Worm (Caenorhabditis elegans) whole organism, L1 larva: ENCODE measurements around the gene figl-1.

Experiments used
- ama-1 ChIP-seq: fragments of 150-350 bp; optimal IDR thresholded peaks from 2 replicates; lab custom pipeline; 2014
- ceh-82 ChIP-seq, 3 experiments: fragments of 150-350 bp in 1 of 3; sonication (generic microtip) in 2 of 3; optimal IDR thresholded peaks; 2 replicates each; lab custom pipeline; 2014 to 2017; ENCODE audit warnings: missing biosample characterization in 3 of 3, missing genetic modification characterization in 3 of 3
- ceh-90 ChIP-seq: sonication (generic microtip); optimal IDR thresholded peaks from 2 replicates; lab custom pipeline; 2016; ENCODE audit warnings: missing genetic modification characterization, missing compliant biosample characterization
- dpl-1 ChIP-seq, 3 experiments: fragments of 150-350 bp in 2 of 3; sonication (generic microtip) in 1 of 3; optimal IDR thresholded peaks; 2 replicates each; lab custom pipeline; 2014 to 2017; ENCODE audit warnings: missing biosample characterization in 3 of 3, missing genetic modification characterization in 3 of 3, missing genetic modification reagents in 3 of 3
- fos-1 ChIP-seq: fragments of 150-350 bp; optimal IDR thresholded peaks from 2 replicates; lab custom pipeline; 2014; ENCODE audit warnings: missing biosample characterization, missing genetic modification characterization
- jun-1 ChIP-seq: fragments of 150-350 bp; optimal IDR thresholded peaks from 2 replicates; lab custom pipeline; 2014; ENCODE audit warnings: missing biosample characterization, missing genetic modification reagents, missing genetic modification characterization
- lin-39 ChIP-seq: fragments of 150-350 bp; optimal IDR thresholded peaks from 2 replicates; lab custom pipeline; 2014; ENCODE audit warnings: missing biosample characterization, missing genetic modification reagents, missing genetic modification characterization
- nhr-90 ChIP-seq: sonication (generic microtip); optimal IDR thresholded peaks from 2 replicates; lab custom pipeline; 2016; ENCODE audit warnings: mild to moderate bottlenecking, missing genetic modification characterization, missing compliant biosample characterization; ENCODE audit not compliant: poor library complexity
- unc-130 ChIP-seq: fragments of 150-350 bp; optimal IDR thresholded peaks from 2 replicates; lab custom pipeline; 2017; ENCODE audit warnings: missing biosample characterization, missing genetic modification characterization, inconsistent platforms
- unc-30 ChIP-seq: sonication (generic microtip); optimal IDR thresholded peaks from 2 replicates; lab custom pipeline; 2017; ENCODE audit warnings: missing biosample characterization, missing genetic modification characterization
- zag-1 ChIP-seq: fragments of 150-350 bp; optimal IDR thresholded peaks from 2 replicates; lab custom pipeline; 2014; ENCODE audit warnings: missing biosample characterization, missing genetic modification characterization
- ztf-11 ChIP-seq, 2 experiments: sonication (generic microtip); optimal IDR thresholded peaks; 2 replicates each; lab custom pipeline; 2016 to 2017; ENCODE audit warnings: missing genetic modification characterization in 2 of 2, missing biosample characterization in 1 of 2, missing compliant biosample characterization in 1 of 2
- ztf-4 ChIP-seq: fragments of 150-350 bp; optimal IDR thresholded peaks from 2 replicates; lab custom pipeline; 2014; ENCODE audit warnings: missing biosample characterization, missing genetic modification characterization

- TF ChIP-seq dpl-1 (GFP tag; optimal IDR thresholded peaks at IDR 0.05; lab: Kevin White, UChicago) = no peak
- no peak for TF ChIP-seq ztf-11 (tag; optimal IDR thresholded peaks at IDR 0.05; lab: Kevin White, UChicago)
- no peak for TF ChIP-seq ama-1 (lab: Kevin White, UChicago)
- no peak for TF ChIP-seq jun-1
- no peak for TF ChIP-seq zag-1 (tag; lab: Kevin White, UChicago)
- TF ChIP-seq ceh-90 = no peak
- TF ChIP-seq fos-1 = no peak
- TF ChIP-seq ztf-4 (tag; lab: Kevin White, UChicago) = no peak
- no peak for TF ChIP-seq ceh-82 (tag; optimal IDR thresholded peaks at IDR 0.05; lab: Kevin White, UChicago)
- TF ChIP-seq unc-30 (tag; lab: Kevin White, UChicago) = no peak
- TF ChIP-seq unc-130 (tag; lab: Kevin White, UChicago) = no peak
- TF ChIP-seq nhr-90 (tag; lab: Kevin White, UChicago) = no peak
- TF ChIP-seq lin-39 (tag; lab: Kevin White, UChicago) = no peak
Measured at ce11 chrV:4346325-4346724, 526 bp upstream of the figl-1 start, which contains the start of gene hpo-18.
